Worm (Caenorhabditis elegans): ENCODE data around the gene mam-3.

mam-3 gene

ce11 chrIV:13487019-13487418 is 41.8 kb upstream of the mam-3 start (continued):
- TF ChIP-seq F26F4.8 (GFP tag; conservative IDR thresholded peaks at IDR 0.05): no peak
- TF ChIP-seq F37D6.2 (tag; optimal IDR thresholded peaks at IDR 0.05): no peak

- TF ChIP-seq unc-62 (GFP tag; optimal IDR thresholded peaks at IDR 0.05 in 1 of 2) (peak in 1 of 2 experiments; percentile 79), unc-62 (tag; optimal IDR thresholded peaks at IDR 0.05) (no peak), ztf-11 (tag; optimal IDR thresholded peaks at IDR 0.05) (no peak), T26A8.4 (GFP tag; IDR thresholded peaks at IDR 0.05) (0 out of 2 replicates have a peak, but pooled peaks have one; percentile 28), ceh-62 (tag; optimal IDR thresholded peaks at IDR 0.05) (no peak)
Observed at ce11 chrIV:13483596-13483995, 38.4 kb upstream of the mam-3 start.

- TF ChIP-seq lin-15B (tag; optimal IDR thresholded peaks at IDR 0.05) (no peak), gei-8 (GFP tag; optimal IDR thresholded peaks at IDR 0.05) (no peak), dmd-8 (GFP tag; IDR thresholded peaks at IDR 0.05) (no peak), unc-39 (tag; optimal IDR thresholded peaks at IDR 0.05) (no peak), dmd-6 (GFP tag; IDR thresholded peaks at IDR 0.05) (no peak), lin-38 (GFP tag; IDR thresholded peaks at IDR 0.05) (no peak), jun-1 (tag; optimal IDR thresholded peaks at IDR 0.05) (no peak)
Observed at ce11 chrIV:13482469-13482868, 37.3 kb upstream of the mam-3 start, which contains the start of gene Y38H8A.1. Y38H8A.1 (plus strand) TSS chrIV:13482769.

ce11 chrIV:13474132-13474531 is 29.0 kb upstream of the mam-3 start, which contains the start of gene Y38H8A.2:
Y38H8A.2 (plus strand) TSS chrIV:13474432.
- TF ChIP-seq nhr-25 (tag; optimal IDR thresholded peaks at IDR 0.05; ENCODE audit: borderline replicate concordance, insufficient read depth) (no peak), ZK546.5 (tag; optimal IDR thresholded peaks at IDR 0.05) (no peak), F37D6.2 (tag; optimal IDR thresholded peaks at IDR 0.05) (no peak), ctbp-1 (GFP tag; IDR thresholded peaks at IDR 0.05) (no peak), dmd-8 (GFP tag; IDR thresholded peaks at IDR 0.05) (no peak), Y48G9A.11 (GFP tag; IDR thresholded peaks at IDR 0.05) (no peak), madf-9 (GFP tag; conservative IDR thresholded peaks at IDR 0.05) (no peak), lin-29 (GFP tag; IDR thresholded peaks at IDR 0.05) (no peak), aha-1 (tag) (no peak), egl-43 (GFP tag; IDR thresholded peaks at IDR 0.05) (no peak), ceh-44 (GFP tag; IDR thresholded peaks at IDR 0.05) (no peak), zfp-3 (GFP tag; conservative IDR thresholded peaks at IDR 0.05) (no peak), ceh-82 (tag; optimal IDR thresholded peaks at IDR 0.05) (no peak), snpc-4 (tag; optimal IDR thresholded peaks at IDR 0.05) (no peak)

ce11 chrIV:13472011-13472410 is 26.8 kb upstream of the mam-3 start, which contains the start of the genes ttbk-8.1 and Y38H8A.4:
ttbk-8.1 (plus strand) TSS chrIV:13472311.
Y38H8A.4 (minus strand) TSS chrIV:13472376.
- TF ChIP-seq lin-38 (GFP tag; IDR thresholded peaks at IDR 0.05) (no peak), vab-7 (GFP tag; IDR thresholded peaks at IDR 0.05) (no peak), aly-2 (tag; optimal IDR thresholded peaks at IDR 0.05) (no peak), nhr-237 (tag; optimal IDR thresholded peaks at IDR 0.05) (no peak), dve-1 (tag; optimal IDR thresholded peaks at IDR 0.05; ENCODE audit: insufficient read depth) (no peak), rbr-2 (tag; optimal IDR thresholded peaks at IDR 0.05) (no peak), mdt-29 (GFP tag; IDR thresholded peaks at IDR 0.05) (no peak), F26F4.8 (GFP tag; conservative IDR thresholded peaks at IDR 0.05) (no peak), dmd-9 (GFP tag; IDR thresholded peaks at IDR 0.05) (no peak), ztf-11 (tag; optimal IDR thresholded peaks at IDR 0.05) (no peak), aha-1 (tag) (no peak), tag-97 (GFP tag; IDR thresholded peaks at IDR 0.05) (no peak), mxl-3 (GFP tag; optimal IDR thresholded peaks at IDR 0.05) (no peak), nhr-6 (tag; optimal IDR thresholded peaks at IDR 0.05) (no peak), T26A8.4 (GFP tag; IDR thresholded peaks at IDR 0.05) (no peak), nhr-76 (tag; optimal IDR thresholded peaks at IDR 0.05) (no peak)
